Fruit fly (Drosophila melanogaster): ENCODE results near the gene CG33061.

CG33061 gene

DNA sequence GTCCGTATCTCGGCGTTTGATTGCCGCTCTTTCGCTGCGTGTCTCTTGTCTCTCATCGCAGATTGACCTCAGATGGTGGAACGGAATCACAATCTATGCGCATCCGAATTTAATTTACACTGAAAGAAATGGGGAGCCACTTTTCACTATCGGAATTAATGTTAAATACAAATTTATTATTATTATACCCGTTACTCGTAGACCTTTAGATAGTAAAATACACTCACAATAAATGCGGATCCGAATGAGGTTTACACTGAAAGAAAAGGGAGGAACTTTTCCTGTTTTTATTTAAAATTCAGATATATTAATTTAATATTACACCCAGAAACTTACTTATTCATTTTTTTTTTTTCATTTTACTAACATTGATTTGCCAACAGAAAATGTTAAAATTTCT is 40.5 kb upstream of the CG33061 start (continued):
- TF ChIP-seq gro (GFP tag; optimal IDR thresholded peaks at IDR 0.05) (no peak), abd-A (tag; optimal IDR thresholded peaks at IDR 0.05) (no peak), CG30431 (GFP tag; optimal IDR thresholded peaks at IDR 0.05) (no peak), CG7963 (GFP tag; IDR thresholded peaks at IDR 0.05; ENCODE audit: partially characterized antibody) (no peak), YL-1 (GFP tag; optimal IDR thresholded peaks at IDR 0.05) (no peak), peb (GFP tag; IDR thresholded peaks at IDR 0.05) (no peak), CG30403 (GFP tag; optimal IDR thresholded peaks at IDR 0.05) (peak; percentile 48), Oaz (GFP tag; IDR thresholded peaks at IDR 0.05) (no peak), klu (GFP tag; IDR thresholded peaks at IDR 0.05) (no peak), hbn (GFP tag; IDR thresholded peaks at IDR 0.05; ENCODE audit: partially characterized antibody) (no peak), twi (tag; optimal IDR thresholded peaks at IDR 0.05) (no peak), CG16815 (GFP tag; optimal IDR thresholded peaks at IDR 0.05) (no peak), CG8765 (GFP tag; IDR thresholded peaks at IDR 0.05) (no peak), CoRest (tag; optimal IDR thresholded peaks at IDR 0.05) (peak; percentile 20), oc (tag; optimal IDR thresholded peaks at IDR 0.05) (no peak), Usf (GFP tag; optimal IDR thresholded peaks at IDR 0.05) (no peak), disco-r (GFP tag; optimal IDR thresholded peaks at IDR 0.05) (no peak), CG12155 (GFP tag; optimal IDR thresholded peaks at IDR 0.05) (peak; percentile 3), tap (tag; optimal IDR thresholded peaks at IDR 0.05) (peak; percentile 5), kay (GFP tag; optimal IDR thresholded peaks at IDR 0.05) (no peak), dimm (GFP tag; IDR thresholded peaks at IDR 0.05) (no peak), CG4282 (GFP tag; optimal IDR thresholded peaks at IDR 0.05) (no peak), CG9817 (tag; optimal IDR thresholded peaks at IDR 0.05) (no peak), CG12104 (GFP tag; optimal IDR thresholded peaks at IDR 0.05) (no peak), CG6689 (GFP tag; IDR thresholded peaks at IDR 0.05) (no peak), ranshi (GFP tag; IDR thresholded peaks at IDR 0.05) (0 out of 2 replicates have a peak, but pooled peaks have one; percentile 28), CG32772 (GFP tag; IDR thresholded peaks at IDR 0.05) (0 out of 2 replicates have a peak, but pooled peaks have one; percentile 25), CG43689 (GFP tag; IDR thresholded peaks at IDR 0.05) (no peak), CG10565 (GFP tag; optimal IDR thresholded peaks at IDR 0.05) (no peak), Rfx (GFP tag; IDR thresholded peaks at IDR 0.05) (peak; percentile 38; the same call in 1 of the 2 replicates), CG3407 (GFP tag; optimal IDR thresholded peaks at IDR 0.05) (no peak), Oli (tag; optimal IDR thresholded peaks at IDR 0.05) (peak; percentile 61), Camta (GFP tag; optimal IDR thresholded peaks at IDR 0.05) (no peak), zfh1 (GFP tag; IDR thresholded peaks at IDR 0.05) (no peak), CG18262 (tag; optimal IDR thresholded peaks at IDR 0.05) (no peak), Hr78 (GFP tag; optimal IDR thresholded peaks at IDR 0.05) (no peak), ato (GFP tag; IDR thresholded peaks at IDR 0.05; ENCODE audit: partially characterized antibody) (no peak), unc-4 (GFP tag; IDR thresholded peaks at IDR 0.05; ENCODE audit: partially characterized antibody) (no peak), az2 (GFP tag; optimal IDR thresholded peaks at IDR 0.05) (peak; percentile 31), Meics (GFP tag; optimal IDR thresholded peaks at IDR 0.05) (peak; percentile 39), NfI (GFP tag; optimal IDR thresholded peaks at IDR 0.05) (no peak), CG17568 (GFP tag; optimal IDR thresholded peaks at IDR 0.05) (no peak), tgo (GFP tag; IDR thresholded peaks at IDR 0.05) (peak; percentile 43; the same call in 1 of the 3 replicates)
